Worm (Caenorhabditis elegans) whole organism, L3 larva: ENCODE results near the gene rpl-36.A.

Source experiments
- ceh-28 ChIP-seq: fragments of 150-350 bp; optimal IDR thresholded peaks from 2 replicates; lab custom pipeline; 2014; ENCODE audit warnings: missing biosample characterization, missing genetic modification reagents, missing genetic modification characterization
- mdl-1 ChIP-seq: fragments of 150-350 bp; optimal IDR thresholded peaks from 2 replicates; lab custom pipeline; 2014; ENCODE audit warnings: missing biosample characterization, missing genetic modification characterization
- nhr-11 ChIP-seq: fragments of 150-350 bp; optimal IDR thresholded peaks from 2 replicates; lab custom pipeline; 2014; ENCODE audit warnings: missing biosample characterization, missing genetic modification characterization
- nhr-77 ChIP-seq: fragments of 150-350 bp; optimal IDR thresholded peaks from 2 replicates; lab custom pipeline; 2014; ENCODE audit warnings: missing biosample characterization, missing genetic modification characterization
- pha-4 ChIP-seq: fragments of 150-350 bp; optimal IDR thresholded peaks from 2 replicates; lab custom pipeline; 2014; ENCODE audit warnings: missing biosample characterization, missing genetic modification reagents, missing genetic modification characterization
- zag-1 ChIP-seq: fragments of 150-350 bp; optimal IDR thresholded peaks from 2 replicates; lab custom pipeline; 2014; ENCODE audit warnings: missing biosample characterization, missing genetic modification characterization

ce11 chrII:11125059-11125594 is 28.1 kb upstream of the rpl-36.A start:
- TF ChIP-seq zag-1 (tag; lab: Kevin White, UChicago), result no peak
- no peak for TF ChIP-seq ceh-28
- no peak for TF ChIP-seq nhr-77 (tag; lab: Kevin White, UChicago)
- TF ChIP-seq nhr-11, result no peak
- TF ChIP-seq pha-4 (tag; lab: Kevin White, UChicago), result no peak
- TF ChIP-seq mdl-1 (tag; lab: Kevin White, UChicago), result no peak
